Fruit fly (Drosophila melanogaster): ENCODE data around the gene CG16989.

The CG16989 gene

DNA sequence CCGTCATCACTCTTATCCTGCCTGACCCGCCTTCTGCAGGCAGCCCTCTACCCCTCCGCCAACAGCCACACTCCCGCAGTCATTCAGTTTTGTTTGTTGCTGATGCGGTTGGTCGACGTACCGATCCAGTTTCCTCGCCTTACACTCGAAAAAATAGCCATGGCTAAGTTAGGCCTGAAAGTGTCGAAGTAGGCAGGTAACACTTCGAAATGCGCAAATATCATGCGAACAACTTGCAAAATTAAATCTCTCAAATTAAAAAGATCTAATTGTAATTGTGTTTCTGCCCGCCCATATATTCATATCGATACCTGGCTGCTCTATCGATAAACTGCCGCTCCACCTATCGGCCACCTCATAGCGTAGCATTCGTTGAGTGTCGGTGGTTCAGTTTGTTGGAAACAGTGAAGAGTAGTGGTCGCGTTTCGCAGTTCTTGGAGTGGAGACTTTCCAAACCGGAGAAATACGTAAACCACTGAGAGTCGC, 23.3 kb upstream of the CG16989 start, which contains the start of gene fz3 (continued):
- TF ChIP-seq CG13296 (GFP tag; optimal IDR thresholded peaks at IDR 0.05) (peak; percentile 9), ATbp (GFP tag; optimal IDR thresholded peaks at IDR 0.05) (no peak), BEAF-32 (GFP tag; optimal IDR thresholded peaks at IDR 0.05) (peak; percentile 84), YL-1 (GFP tag; optimal IDR thresholded peaks at IDR 0.05) (no peak), CG4282 (GFP tag; optimal IDR thresholded peaks at IDR 0.05) (no peak), ind (GFP tag; optimal IDR thresholded peaks at IDR 0.05) (no peak), phol (tag; optimal IDR thresholded peaks at IDR 0.05) (no peak), CG17829 (tag; optimal IDR thresholded peaks at IDR 0.05) (peak; percentile 44), Lpt (GFP tag; optimal IDR thresholded peaks at IDR 0.05) (no peak), dimm (GFP tag; IDR thresholded peaks at IDR 0.05) (no peak), Doc3 (GFP tag; IDR thresholded peaks at IDR 0.05; ENCODE audit: partially characterized antibody) (peak; percentile 85), Fer1 (GFP tag; optimal IDR thresholded peaks at IDR 0.05) (peak; percentile 29), pho (GFP tag; optimal IDR thresholded peaks at IDR 0.05) (no peak), tin (GFP tag; optimal IDR thresholded peaks at IDR 0.05) (no peak), CG34422 (GFP tag; IDR thresholded peaks at IDR 0.05) (0 out of 3 replicates have a peak, but pooled peaks have one; percentile 34), slbo (GFP tag; IDR thresholded peaks at IDR 0.05) (no peak), Hr51 (GFP tag; optimal IDR thresholded peaks at IDR 0.05) (no peak), CG1603 (tag; optimal IDR thresholded peaks at IDR 0.05) (peak; percentile 66), Neu2 (GFP tag; optimal IDR thresholded peaks at IDR 0.05; ENCODE audit: borderline replicate concordance) (no peak), CG32767 (GFP tag; IDR thresholded peaks at IDR 0.05) (no peak), Rfx (GFP tag; IDR thresholded peaks at IDR 0.05) (peak; percentile 16; the same call in 1 of the 2 replicates), CG4707 (GFP tag; optimal IDR thresholded peaks at IDR 0.05) (no peak), bab2 (GFP tag; optimal IDR thresholded peaks at IDR 0.05) (no peak), Chrac-16 (GFP tag; optimal IDR thresholded peaks at IDR 0.05) (no peak), CG6683 (GFP tag; optimal IDR thresholded peaks at IDR 0.05) (no peak), Blimp-1 (GFP tag; optimal IDR thresholded peaks at IDR 0.05) (peak; percentile 2), schlank (tag; optimal IDR thresholded peaks at IDR 0.05) (no peak), tap (tag; optimal IDR thresholded peaks at IDR 0.05) (no peak), gt (GFP tag; IDR thresholded peaks at IDR 0.05) (no peak), CG6689 (GFP tag; IDR thresholded peaks at IDR 0.05) (no peak), da (GFP tag; optimal IDR thresholded peaks at IDR 0.05) (no peak), salm (tag; optimal IDR thresholded peaks at IDR 0.05) (no peak), inv (GFP tag; IDR thresholded peaks at IDR 0.05; ENCODE audit: partially characterized antibody) (peak; percentile 71), Abd-B (GFP tag; optimal IDR thresholded peaks at IDR 0.05) (peak; percentile 0), Scr (GFP tag; IDR thresholded peaks at IDR 0.05; ENCODE audit: partially characterized antibody) (peak; percentile 89), CHES-1-like (GFP tag; optimal IDR thresholded peaks at IDR 0.05) (peak; percentile 19), org-1 (GFP tag; optimal IDR thresholded peaks at IDR 0.05) (no peak), CG8281 (tag; optimal IDR thresholded peaks at IDR 0.05) (no peak), Aef1 (GFP tag; IDR thresholded peaks at IDR 0.05) (no peak), Rx (GFP tag; IDR thresholded peaks at IDR 0.05) (no peak), CG7372 (GFP tag; IDR thresholded peaks at IDR 0.05) (no peak), CG11093 (GFP tag; IDR thresholded peaks at IDR 0.05) (no peak), CG12071 (GFP tag; optimal IDR thresholded peaks at IDR 0.05) (no peak), pzg (GFP tag; optimal IDR thresholded peaks at IDR 0.05) (peak; percentile 62), CG8478 (optimal IDR thresholded peaks at IDR 0.05) (no peak), kay (GFP tag; optimal IDR thresholded peaks at IDR 0.05) (no peak), CG12219 (GFP tag; optimal IDR thresholded peaks at IDR 0.05) (no peak), gem (tag; optimal IDR thresholded peaks at IDR 0.05) (peak; percentile 5), Hand (GFP tag; optimal IDR thresholded peaks at IDR 0.05) (no peak), chm (GFP tag; IDR thresholded peaks at IDR 0.05) (peak; percentile 68; the same call in 1 of the 2 replicates), Ets65A (GFP tag) (peak; percentile 48)
